Fruit fly (Drosophila melanogaster): ENCODE measurements around the gene Muc18B.

- no peak for TF ChIP-seq usp (GFP tag; optimal IDR thresholded peaks at IDR 0.05)
- no peak for TF ChIP-seq psq (optimal IDR thresholded peaks at IDR 0.05)
- no peak for TF ChIP-seq CG8478 (optimal IDR thresholded peaks at IDR 0.05)
- no peak for TF ChIP-seq Dll (optimal IDR thresholded peaks at IDR 0.05)
- no peak for TF ChIP-seq EcR (GFP tag; optimal IDR thresholded peaks at IDR 0.05)
- no peak for TF ChIP-seq pan (optimal IDR thresholded peaks at IDR 0.05)
These were observed 49.1 kb downstream of the Muc18B start for dm6 chrX:19264396-19264795.

Data from whole organism.